Worm (Caenorhabditis elegans): ENCODE results near the gene sdz-21.
A peak's percentile ranks its signal among the peaks of the same experiment; 100 is the strongest.

Gene sdz-21

ce11 chrIII:5691826-5692225, 35.0 kb upstream of the sdz-21 start:
- no peak for TF ChIP-seq drap-1 (GFP tag; optimal IDR thresholded peaks at IDR 0.05)
- no peak for TF ChIP-seq bed-3 (GFP tag; optimal IDR thresholded peaks at IDR 0.05)
- TF ChIP-seq ces-1 (GFP tag; optimal IDR thresholded peaks at IDR 0.05): no peak
- no peak for TF ChIP-seq nhr-12 (tag; optimal IDR thresholded peaks at IDR 0.05)
- TF ChIP-seq blmp-1 (tag; optimal IDR thresholded peaks at IDR 0.05): no peak
- TF ChIP-seq elt-1 (tag; optimal IDR thresholded peaks at IDR 0.05; ENCODE audit: borderline replicate concordance, insufficient read depth): no peak
- no peak for TF ChIP-seq lin-13 (tag; optimal IDR thresholded peaks at IDR 0.05)
- no peak for TF ChIP-seq nhr-2 (tag; optimal IDR thresholded peaks at IDR 0.05)
- no peak for TF ChIP-seq pha-4 (tag; optimal IDR thresholded peaks at IDR 0.05)
- no peak for TF ChIP-seq ceh-43 (GFP tag; optimal IDR thresholded peaks at IDR 0.05)
- TF ChIP-seq elt-3 (tag; optimal IDR thresholded peaks at IDR 0.05): no peak
- TF ChIP-seq nhr-237 (tag; optimal IDR thresholded peaks at IDR 0.05): no peak
- no peak for TF ChIP-seq hlh-1 (tag; optimal IDR thresholded peaks at IDR 0.05)
- no peak for TF ChIP-seq mab-5 (tag; optimal IDR thresholded peaks at IDR 0.05)
- TF ChIP-seq sem-2 (GFP tag; optimal IDR thresholded peaks at IDR 0.05): no peak
- no peak for TF ChIP-seq sptf-1 (tag; optimal IDR thresholded peaks at IDR 0.05)
- no peak for TF ChIP-seq lin-32 (GFP tag; optimal IDR thresholded peaks at IDR 0.05)
- no peak for TF ChIP-seq nhr-28 (tag; optimal IDR thresholded peaks at IDR 0.05)
- TF ChIP-seq unc-62 (GFP tag; optimal IDR thresholded peaks at IDR 0.05): no peak
- TF ChIP-seq flh-1 (GFP tag; optimal IDR thresholded peaks at IDR 0.05): no peak

ce11 chrIII:5688246-5688645, 31.4 kb upstream of the sdz-21 start:
- peak; percentile 27 for TF ChIP-seq ces-1 (GFP tag; optimal IDR thresholded peaks at IDR 0.05)
- TF ChIP-seq tbx-8 (GFP tag; optimal IDR thresholded peaks at IDR 0.05): no peak
- TF ChIP-seq unc-39 (tag; optimal IDR thresholded peaks at IDR 0.05): no peak
- no peak for TF ChIP-seq M03D4.4 (tag; optimal IDR thresholded peaks at IDR 0.05)
- no peak for TF ChIP-seq ceh-43 (GFP tag; optimal IDR thresholded peaks at IDR 0.05)
- TF ChIP-seq nhr-2 (tag; optimal IDR thresholded peaks at IDR 0.05): no peak
- no peak for TF ChIP-seq sem-2 (GFP tag; optimal IDR thresholded peaks at IDR 0.05)
- peak; percentile 33 for TF ChIP-seq lsy-2 (tag; optimal IDR thresholded peaks at IDR 0.05)
- no peak for TF ChIP-seq nhr-237 (tag; optimal IDR thresholded peaks at IDR 0.05)
- no peak for TF ChIP-seq hlh-1 (tag; optimal IDR thresholded peaks at IDR 0.05)
- TF ChIP-seq mls-2 (tag; optimal IDR thresholded peaks at IDR 0.05): no peak
- no peak for TF ChIP-seq mab-5 (tag; optimal IDR thresholded peaks at IDR 0.05)
- TF ChIP-seq lin-13 (tag; optimal IDR thresholded peaks at IDR 0.05): no peak
- TF ChIP-seq unc-62 (GFP tag; optimal IDR thresholded peaks at IDR 0.05): no peak
- TF ChIP-seq pha-4 (tag; optimal IDR thresholded peaks at IDR 0.05): peak; percentile 75
- TF ChIP-seq ztf-11 (tag; optimal IDR thresholded peaks at IDR 0.05): no peak
- no peak for TF ChIP-seq bed-3 (GFP tag; optimal IDR thresholded peaks at IDR 0.05)
- TF ChIP-seq cnd-1 (tag; optimal IDR thresholded peaks at IDR 0.05): no peak
- TF ChIP-seq zip-8 (tag; optimal IDR thresholded peaks at IDR 0.05): no peak
- TF ChIP-seq drap-1 (GFP tag; optimal IDR thresholded peaks at IDR 0.05): no peak
- TF ChIP-seq mep-1 (tag; optimal IDR thresholded peaks at IDR 0.05): no peak
- no peak for TF ChIP-seq blmp-1 (tag; optimal IDR thresholded peaks at IDR 0.05)
- TF ChIP-seq ham-2 (GFP tag; optimal IDR thresholded peaks at IDR 0.05): no peak

- TF ChIP-seq ham-2 (GFP tag; optimal IDR thresholded peaks at IDR 0.05) (no peak), sem-2 (GFP tag; optimal IDR thresholded peaks at IDR 0.05) (no peak), nhr-28 (tag; optimal IDR thresholded peaks at IDR 0.05) (no peak), lin-13 (tag; optimal IDR thresholded peaks at IDR 0.05) (no peak), unc-120 (tag; optimal IDR thresholded peaks at IDR 0.05; ENCODE audit: poor library complexity, severe bottlenecking) (no peak), nhr-76 (tag; optimal IDR thresholded peaks at IDR 0.05) (no peak), tbx-8 (GFP tag; optimal IDR thresholded peaks at IDR 0.05) (no peak), pha-4 (tag; optimal IDR thresholded peaks at IDR 0.05) (no peak), ceh-43 (GFP tag; optimal IDR thresholded peaks at IDR 0.05) (no peak), elt-3 (tag; optimal IDR thresholded peaks at IDR 0.05) (no peak), lsy-2 (tag; optimal IDR thresholded peaks at IDR 0.05) (no peak), nhr-12 (tag; optimal IDR thresholded peaks at IDR 0.05) (no peak)
These were observed 27.2 kb upstream of the sdz-21 start, which contains the start of gene rcan-1 for ce11 chrIII:5683998-5684397. Gene rcan-1 (minus strand): TSS chrIII:5684098.

- TF ChIP-seq blmp-1 (tag; optimal IDR thresholded peaks at IDR 0.05) (no peak), ceh-39 (tag; optimal IDR thresholded peaks at IDR 0.05) (no peak), ces-1 (GFP tag; optimal IDR thresholded peaks at IDR 0.05) (no peak), elt-3 (tag; optimal IDR thresholded peaks at IDR 0.05) (no peak), nhr-2 (tag; optimal IDR thresholded peaks at IDR 0.05) (no peak), M03D4.4 (tag; optimal IDR thresholded peaks at IDR 0.05) (no peak), mab-5 (tag; optimal IDR thresholded peaks at IDR 0.05) (no peak), nhr-237 (tag; optimal IDR thresholded peaks at IDR 0.05) (no peak), lin-13 (tag; optimal IDR thresholded peaks at IDR 0.05) (no peak)
These were observed 23.3 kb upstream of the sdz-21 start, which contains the start of gene pst-2 for ce11 chrIII:5680141-5680540. Gene pst-2 (plus strand): TSS chrIII:5680433.

All from whole organism, mixed stage, embryonic.